Fruit fly (Drosophila melanogaster) whole organism, embryonic: ENCODE results near the gene soti.
A peak's percentile ranks its signal among the peaks of the same experiment; 100 is the strongest.

ENCODE experiments used
- CG10462 ChIP-seq: fragments of 200-800 bp; sonication (Bioruptor generic); optimal IDR thresholded peaks from 2 replicates; lab custom pipeline; 2016; ENCODE audit warnings: missing biosample characterization, missing genetic modification characterization
- CG11093 ChIP-seq: fragments of 200-800 bp; sonication (Bioruptor generic); IDR thresholded peaks from 3 replicates; pipeline ENCODE4 v1.3.6; 2022; ENCODE audit warnings: missing biosample characterization, missing genetic modification characterization
- CG13775 ChIP-seq: fragments of 200-800 bp; sonication (Bioruptor generic); optimal IDR thresholded peaks from 3 replicates; lab custom pipeline; 2017; ENCODE audit warnings: missing biosample characterization, mild to moderate bottlenecking, missing genetic modification characterization
- CG14667 ChIP-seq: fragments of 200-800 bp; sonication (Bioruptor generic); IDR thresholded peaks from 2 replicates; pipeline ENCODE4 v1.3.6; 2022; ENCODE audit warnings: missing biosample characterization, missing genetic modification characterization
- CG15073 ChIP-seq: fragments of 200-800 bp; sonication (Bioruptor generic); optimal IDR thresholded peaks from 2 replicates; lab custom pipeline; 2016; ENCODE audit warnings: missing biosample characterization, missing genetic modification characterization
- CG15601 ChIP-seq: fragments of 200-800 bp; sonication (Bioruptor generic); optimal IDR thresholded peaks from 3 replicates; lab custom pipeline; 2019; ENCODE audit warnings: missing biosample characterization, mild to moderate bottlenecking, missing genetic modification characterization, moderate library complexity
- CG17829 ChIP-seq: fragments of 200-800 bp; optimal IDR thresholded peaks from 2 replicates; lab custom pipeline; 2019; ENCODE audit warnings: missing biosample characterization, mild to moderate bottlenecking, missing genetic modification characterization, moderate library complexity
- CG1832 ChIP-seq: fragments of 200-800 bp; sonication (Bioruptor generic); optimal IDR thresholded peaks from 2 replicates; lab custom pipeline; 2017; ENCODE audit warnings: missing biosample characterization, mild to moderate bottlenecking, missing genetic modification characterization, inconsistent platforms
- CG18764 ChIP-seq: fragments of 200-800 bp; sonication (Bioruptor generic); optimal IDR thresholded peaks from 3 replicates; lab custom pipeline; 2016; ENCODE audit warnings: missing biosample characterization, missing genetic modification characterization
- CG2120 ChIP-seq: fragments of 200-800 bp; sonication (Bioruptor generic); optimal IDR thresholded peaks from 3 replicates; lab custom pipeline; 2016; ENCODE audit warnings: missing biosample characterization, missing genetic modification characterization
- CG31388 ChIP-seq: fragments of 200-800 bp; sonication (Bioruptor generic); optimal IDR thresholded peaks from 2 replicates; lab custom pipeline; 2016; ENCODE audit warnings: missing biosample characterization, missing genetic modification characterization
- CG32772 ChIP-seq: fragments of 200-800 bp; sonication (Bioruptor generic); IDR thresholded peaks from 2 replicates; pipeline ENCODE4 v1.3.6; 2022; ENCODE audit warnings: missing biosample characterization, missing genetic modification characterization
- CG3847 ChIP-seq: fragments of 200-800 bp; sonication (Bioruptor generic); IDR thresholded peaks from 2 replicates; pipeline ENCODE4 v1.3.6; 2022; ENCODE audit warnings: missing biosample characterization, missing genetic modification characterization
- CG5180 ChIP-seq: fragments of 200-800 bp; sonication (Bioruptor generic); optimal IDR thresholded peaks from 3 replicates; lab custom pipeline; 2017; ENCODE audit warnings: missing biosample characterization, missing genetic modification characterization, mild to moderate bottlenecking, moderate library complexity, missing genetic modification reagents
- CG5953 ChIP-seq: fragments of 200-800 bp; sonication (Bioruptor generic); IDR thresholded peaks from 2 replicates; pipeline ENCODE4 v1.3.6; 2022; ENCODE audit warnings: missing biosample characterization, missing genetic modification characterization
- CG6654 ChIP-seq: fragments of 200-800 bp; sonication (Bioruptor generic); optimal IDR thresholded peaks from 2 replicates; lab custom pipeline; 2017; ENCODE audit warnings: missing biosample characterization, mild to moderate bottlenecking, missing genetic modification characterization
- CG6765 ChIP-seq: fragments of 200-800 bp; sonication (Bioruptor generic); optimal IDR thresholded peaks from 3 replicates; lab custom pipeline; 2017; ENCODE audit warnings: missing biosample characterization, mild to moderate bottlenecking, missing genetic modification characterization
- CG6854 ChIP-seq: fragments of 200-800 bp; sonication (Bioruptor generic); optimal IDR thresholded peaks from 3 replicates; lab custom pipeline; 2017; ENCODE audit warnings: missing biosample characterization, mild to moderate bottlenecking, missing genetic modification characterization
- CG7786 ChIP-seq: fragments of 200-800 bp; sonication (Bioruptor generic); optimal IDR thresholded peaks from 2 replicates; lab custom pipeline; 2016; ENCODE audit warnings: missing biosample characterization, missing genetic modification characterization
- CG9876 ChIP-seq: fragments of 200-800 bp; sonication (Bioruptor generic); optimal IDR thresholded peaks from 2 replicates; lab custom pipeline; 2016; ENCODE audit warnings: missing biosample characterization, missing genetic modification characterization
- CG9932 ChIP-seq: fragments of 200-800 bp; sonication (Bioruptor generic); IDR thresholded peaks from 2 replicates; pipeline ENCODE4 v1.3.6; 2022; ENCODE audit warnings: missing biosample characterization, missing genetic modification characterization
- Chrac-16 ChIP-seq: fragments of 200-800 bp; sonication (Bioruptor generic); optimal IDR thresholded peaks from 3 replicates; lab custom pipeline; 2016; ENCODE audit warnings: missing biosample characterization, missing genetic modification characterization
- CoRest ChIP-seq: fragments of 200-800 bp; sonication (Bioruptor generic); optimal IDR thresholded peaks from 3 replicates; lab custom pipeline; 2018; ENCODE audit warnings: missing biosample characterization, mild to moderate bottlenecking, missing genetic modification characterization, moderate library complexity
- CrebB ChIP-seq: fragments of 200-800 bp; sonication (Bioruptor generic); optimal IDR thresholded peaks from 3 replicates; lab custom pipeline; 2018; ENCODE audit warnings: missing biosample characterization, mild to moderate bottlenecking, missing genetic modification characterization
- Deaf1 ChIP-seq: fragments of 200-800 bp; optimal IDR thresholded peaks from 3 replicates; lab custom pipeline; 2019; ENCODE audit warnings: missing biosample characterization, mild to moderate bottlenecking, missing genetic modification characterization, moderate library complexity
- Doc2 ChIP-seq: fragments of 200-800 bp; sonication (Bioruptor generic); IDR thresholded peaks from 2 replicates; pipeline ENCODE4 v1.3.6; 2022; ENCODE audit warnings: missing biosample characterization, missing genetic modification characterization
- Gug ChIP-seq: fragments of 200-800 bp; sonication (Bioruptor generic); IDR thresholded peaks from 4 replicates; pipeline ENCODE4 v1.3.6; 2022; ENCODE audit warnings: missing biosample characterization, missing genetic modification characterization
- H15 ChIP-seq: fragments of 200-800 bp; sonication (Bioruptor generic); IDR thresholded peaks from 3 replicates; pipeline ENCODE4 v1.3.6; 2022; ENCODE audit warnings: missing biosample characterization, missing genetic modification characterization
- HLH54F ChIP-seq: fragments of 200-800 bp; sonication (Bioruptor generic); optimal IDR thresholded peaks from 3 replicates; lab custom pipeline; 2016; ENCODE audit warnings: missing biosample characterization, missing genetic modification characterization
- Hey ChIP-seq: fragments of 200-800 bp; sonication (Bioruptor generic); optimal IDR thresholded peaks from 3 replicates; lab custom pipeline; 2018; ENCODE audit warnings: missing biosample characterization, mild to moderate bottlenecking, missing genetic modification characterization
- Mrtf ChIP-seq: fragments of 200-800 bp; sonication (Bioruptor generic); IDR thresholded peaks from 3 replicates; pipeline ENCODE4 v1.3.6; 2022; ENCODE audit warnings: missing biosample characterization, missing genetic modification characterization
- NK7.1 ChIP-seq: fragments of 200-800 bp; sonication (Bioruptor generic); optimal IDR thresholded peaks from 3 replicates; lab custom pipeline; 2016; ENCODE audit warnings: missing biosample characterization, missing genetic modification characterization
- Optix ChIP-seq: fragments of 200-800 bp; sonication (Bioruptor generic); IDR thresholded peaks from 3 replicates; pipeline ENCODE4 v1.3.6; 2022; ENCODE audit warnings: missing biosample characterization, missing genetic modification characterization
- Sox102F ChIP-seq: fragments of 200-800 bp; sonication (Bioruptor generic); optimal IDR thresholded peaks from 2 replicates; lab custom pipeline; 2018; ENCODE audit warnings: missing biosample characterization, mild to moderate bottlenecking, missing genetic modification characterization, moderate library complexity
- Xbp1 ChIP-seq: fragments of 200-800 bp; sonication (Bioruptor generic); optimal IDR thresholded peaks from 3 replicates; lab custom pipeline; 2016; ENCODE audit warnings: missing biosample characterization, mild to moderate bottlenecking, missing genetic modification characterization
- YL-1 ChIP-seq: fragments of 200-800 bp; sonication (Bioruptor generic); optimal IDR thresholded peaks from 3 replicates; lab custom pipeline; 2017; ENCODE audit warnings: missing biosample characterization, mild to moderate bottlenecking, missing genetic modification characterization
- ato ChIP-seq: fragments of 200-800 bp; sonication (Bioruptor generic); IDR thresholded peaks from 2 replicates; pipeline ENCODE4 v1.3.6; 2022; ENCODE audit warnings: missing biosample characterization, missing genetic modification characterization; ENCODE audit not compliant: partially characterized antibody
- esg ChIP-seq: fragments of 200-800 bp; sonication (Bioruptor generic); conservative IDR thresholded peaks from 2 replicates; pipeline ENCODE4 v1.3.6; 2022; ENCODE audit warnings: missing biosample characterization, missing genetic modification characterization
- gsb ChIP-seq: fragments of 200-800 bp; sonication (Bioruptor generic); IDR thresholded peaks from 2 replicates; pipeline ENCODE4 v1.3.6; 2022; ENCODE audit warnings: missing biosample characterization, missing genetic modification characterization
- insv ChIP-seq, 2 experiments: fragments of 200-800 bp; sonication (Bioruptor generic); optimal IDR thresholded peaks; 3 replicates each; lab custom pipeline; 2016 to 2018; ENCODE audit warnings: missing biosample characterization in 2 of 2, missing genetic modification characterization in 2 of 2
- kah ChIP-seq: fragments of 200-800 bp; sonication (Bioruptor generic); optimal IDR thresholded peaks from 2 replicates; lab custom pipeline; 2018; ENCODE audit warnings: missing biosample characterization, mild to moderate bottlenecking, missing genetic modification characterization
- lmd ChIP-seq: fragments of 200-800 bp; sonication (Bioruptor generic); IDR thresholded peaks from 2 replicates; pipeline ENCODE4 v1.3.6; 2022; ENCODE audit warnings: missing biosample characterization, missing genetic modification characterization
- mld ChIP-seq: fragments of 200-800 bp; sonication (Bioruptor generic); IDR thresholded peaks from 3 replicates; pipeline ENCODE4 v1.3.6; 2022; ENCODE audit warnings: missing biosample characterization, missing genetic modification characterization; ENCODE audit not compliant: partially characterized antibody
- pita ChIP-seq: fragments of 200-800 bp; sonication (Bioruptor generic); optimal IDR thresholded peaks from 2 replicates; lab custom pipeline; 2017; ENCODE audit warnings: missing biosample characterization, mild to moderate bottlenecking, missing genetic modification characterization
- repo ChIP-seq: fragments of 200-800 bp; sonication (Bioruptor generic); optimal IDR thresholded peaks from 2 replicates; lab custom pipeline; 2016; ENCODE audit warnings: missing biosample characterization, missing genetic modification characterization
- salm ChIP-seq: fragments of 200-800 bp; sonication (Bioruptor generic); optimal IDR thresholded peaks from 2 replicates; lab custom pipeline; 2018; ENCODE audit warnings: missing biosample characterization, mild to moderate bottlenecking, missing genetic modification characterization
- sc ChIP-seq, 3 experiments: fragments of >200 bp in 2 of 3; fragments of 200-800 bp in 1 of 3; sonication (Bioruptor generic) in 1 of 3; optimal IDR thresholded peaks; 2 replicates in 2 of 3; 3 replicates in 1 of 3; lab custom pipeline; 2017; ENCODE audit warnings: mild to moderate bottlenecking in 1 of 3, missing biosample characterization in 1 of 3, missing genetic modification characterization in 1 of 3, missing genetic modification reagents in 1 of 3
- schlank ChIP-seq: fragments of 200-800 bp; sonication (Bioruptor generic); optimal IDR thresholded peaks from 2 replicates; lab custom pipeline; 2018; ENCODE audit warnings: missing biosample characterization, mild to moderate bottlenecking, missing genetic modification characterization
- slbo ChIP-seq: fragments of 200-800 bp; sonication (Bioruptor generic); IDR thresholded peaks from 2 replicates; pipeline ENCODE4 v1.3.6; 2022; ENCODE audit warnings: missing biosample characterization, missing genetic modification characterization
- tll ChIP-seq, 2 experiments: fragments of 200-800 bp in 1 of 2; fragments of >200 bp in 1 of 2; sonication (Bioruptor generic) in 1 of 2; optimal IDR thresholded peaks; 2 replicates each; lab custom pipeline; 2017 to 2019; ENCODE audit warnings: missing biosample characterization in 2 of 2, missing genetic modification characterization in 2 of 2, mild to moderate bottlenecking in 1 of 2, moderate library complexity in 1 of 2
- unpg ChIP-seq: fragments of 200-800 bp; sonication (Bioruptor generic); optimal IDR thresholded peaks from 3 replicates; lab custom pipeline; 2018; ENCODE audit warnings: missing biosample characterization, mild to moderate bottlenecking, missing genetic modification characterization, moderate library complexity

Gene soti

dm6 chr3R:14361741-14362232 is 19.7 kb downstream of the soti start, which contains the start of gene Dnaaf5 (continued):
- peak; percentile 32 for TF ChIP-seq Deaf1 (tag; lab: Kevin White, UChicago)
- TF ChIP-seq CG9932 (GFP tag; lab: Robert Waterston, UW), result peak; percentile 31; the same call in 1 of the 2 replicates
- TF ChIP-seq tll (GFP tag; optimal IDR thresholded peaks at IDR 0.05; lab: Kevin White, UChicago), result no peak
- TF ChIP-seq Sox102F (GFP tag; lab: Kevin White, UChicago), result no peak
- TF ChIP-seq CG3847 (GFP tag; lab: Robert Waterston, UW), result peak; percentile 34; the same call in 1 of the 2 replicates
- no peak for TF ChIP-seq Optix (GFP tag; lab: Robert Waterston, UW)
- no peak for TF ChIP-seq CG6854 (GFP tag; lab: Kevin White, UChicago)
- TF ChIP-seq repo (GFP tag; lab: Kevin White, UChicago), result no peak
- TF ChIP-seq lmd, result no peak
- no peak for TF ChIP-seq Chrac-16 (GFP tag; lab: Kevin White, UChicago)
- no peak for TF ChIP-seq CG10462 (GFP tag; lab: Kevin White, UChicago)
- peak; percentile 50 for TF ChIP-seq slbo (GFP tag; lab: Robert Waterston, UW)
- no peak for TF ChIP-seq CoRest (tag; lab: Kevin White, UChicago)
- TF ChIP-seq pita (GFP tag; lab: Kevin White, UChicago), result no peak
- no peak for TF ChIP-seq schlank (tag; lab: Kevin White, UChicago)
- TF ChIP-seq unpg (GFP tag; lab: Kevin White, UChicago), result peak; percentile 17
- no peak for TF ChIP-seq Gug (GFP tag; lab: Robert Waterston, UW)
- TF ChIP-seq CG17829 (tag; lab: Kevin White, UChicago), result no peak
- peak; percentile 100 for TF ChIP-seq Hey
- peak; percentile 5 for TF ChIP-seq CrebB (tag; lab: Kevin White, UChicago)
- TF ChIP-seq CG6765 (GFP tag; lab: Kevin White, UChicago), result no peak
- TF ChIP-seq CG5180 (GFP tag; lab: Kevin White, UChicago), result peak; percentile 42
- TF ChIP-seq CG13775, result no peak
- peak; percentile 15 for TF ChIP-seq CG15601 (tag; lab: Kevin White, UChicago)
- TF ChIP-seq Doc2, result no peak
- TF ChIP-seq CG5953, result no peak
- no peak for TF ChIP-seq CG14667
- TF ChIP-seq CG9876 (GFP tag; lab: Kevin White, UChicago), result no peak
- no peak for TF ChIP-seq insv (GFP tag; optimal IDR thresholded peaks at IDR 0.05; lab: Kevin White, UChicago)
- no peak for TF ChIP-seq CG11093
- no peak for TF ChIP-seq Mrtf (GFP tag; lab: Robert Waterston, UW)
- no peak for TF ChIP-seq ato (GFP tag; lab: Robert Waterston, UW)
- peak; percentile 21 for TF ChIP-seq CG2120 (GFP tag; lab: Kevin White, UChicago)
- no peak for TF ChIP-seq Xbp1
- no peak for TF ChIP-seq YL-1 (GFP tag; lab: Kevin White, UChicago)
- TF ChIP-seq esg (GFP tag; lab: Robert Waterston, UW), result no peak
- no peak for TF ChIP-seq mld (GFP tag; lab: Robert Waterston, UW)
- no peak for TF ChIP-seq CG6654 (GFP tag; lab: Kevin White, UChicago)
- no peak for TF ChIP-seq HLH54F
- TF ChIP-seq gsb, result no peak
- no peak for TF ChIP-seq CG32772 (GFP tag; lab: Robert Waterston, UW)
- no peak for TF ChIP-seq kah (GFP tag; lab: Kevin White, UChicago)
- no peak for TF ChIP-seq salm
- TF ChIP-seq H15, result no peak
- TF ChIP-seq NK7.1, result no peak
- TF ChIP-seq CG15073 (GFP tag; lab: Kevin White, UChicago), result no peak
- no peak for TF ChIP-seq CG1832
- no peak for TF ChIP-seq CG7786
- no peak for TF ChIP-seq CG31388
- no peak for TF ChIP-seq CG18764 (GFP tag; lab: Kevin White, UChicago)
- no peak for TF ChIP-seq sc (optimal IDR thresholded peaks at IDR 0.05; lab: Kevin White, UChicago)
- no peak for TF ChIP-seq sc (GFP tag; optimal IDR thresholded peaks at IDR 0.05; lab: Kevin White, UChicago)
